Fruit fly (Drosophila melanogaster): ENCODE data around the gene und.

DNA sequence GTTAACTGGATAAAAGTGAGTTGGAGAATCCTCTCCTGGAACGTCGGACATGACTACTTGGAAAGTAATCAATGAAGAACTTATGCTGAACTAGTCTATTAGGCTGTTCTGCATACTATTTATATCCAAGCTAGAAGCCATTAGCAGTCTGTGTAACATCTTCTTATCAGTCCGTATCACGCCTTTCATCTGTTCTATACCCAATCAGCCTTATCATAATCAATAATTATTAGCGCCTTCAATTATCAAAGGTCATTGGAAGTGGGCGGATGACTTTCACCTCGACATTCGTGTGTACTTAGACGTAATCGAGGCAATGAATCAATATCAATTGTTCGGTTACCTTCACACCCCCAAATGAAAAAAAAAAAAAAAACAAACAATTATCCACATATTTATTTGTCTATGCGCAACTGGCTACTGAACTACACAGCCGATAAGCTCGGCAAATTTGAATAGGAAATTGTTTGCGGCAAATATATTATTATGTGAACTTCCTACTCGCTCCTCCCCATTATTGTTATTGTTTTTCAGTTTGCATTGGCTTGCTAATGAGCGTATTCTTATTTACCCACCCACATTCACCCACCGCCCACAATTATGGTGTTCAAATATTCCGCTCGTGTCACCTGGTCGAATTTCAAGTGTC lies 11.9 kb downstream of the und start, which contains the start of the genes ppk11 and ppk16:
- no peak for TF ChIP-seq Myc (optimal IDR thresholded peaks at IDR 0.05)
- TF ChIP-seq jim (GFP tag; optimal IDR thresholded peaks at IDR 0.05) = no peak
- no peak for TF ChIP-seq CrebA (GFP tag; optimal IDR thresholded peaks at IDR 0.05; ENCODE audit: borderline replicate concordance)
- no peak for TF ChIP-seq rgr (GFP tag; optimal IDR thresholded peaks at IDR 0.05)
- no peak for TF ChIP-seq Hr78 (GFP tag; optimal IDR thresholded peaks at IDR 0.05)
- no peak for TF ChIP-seq pan (optimal IDR thresholded peaks at IDR 0.05)
- no peak for TF ChIP-seq Abd-B (GFP tag; optimal IDR thresholded peaks at IDR 0.05)
- TF ChIP-seq h (GFP tag; optimal IDR thresholded peaks at IDR 0.05) = no peak
- TF ChIP-seq psq (GFP tag; optimal IDR thresholded peaks at IDR 0.05) = no peak
- no peak for TF ChIP-seq HLH106 (tag; optimal IDR thresholded peaks at IDR 0.05)
- no peak for TF ChIP-seq foxo (GFP tag; optimal IDR thresholded peaks at IDR 0.05)
- no peak for TF ChIP-seq dsf (GFP tag; optimal IDR thresholded peaks at IDR 0.05; ENCODE audit: borderline replicate concordance)
- TF ChIP-seq woc (GFP tag; optimal IDR thresholded peaks at IDR 0.05) = no peak
- no peak for TF ChIP-seq Mio (GFP tag; optimal IDR thresholded peaks at IDR 0.05)

Data from whole organism, wandering third instar larva.